Worm (Caenorhabditis elegans): ENCODE measurements around the gene C56C10.7.
A peak's percentile ranks its signal among the peaks of the same experiment; 100 is the strongest.

Gene C56C10.7

DNA sequence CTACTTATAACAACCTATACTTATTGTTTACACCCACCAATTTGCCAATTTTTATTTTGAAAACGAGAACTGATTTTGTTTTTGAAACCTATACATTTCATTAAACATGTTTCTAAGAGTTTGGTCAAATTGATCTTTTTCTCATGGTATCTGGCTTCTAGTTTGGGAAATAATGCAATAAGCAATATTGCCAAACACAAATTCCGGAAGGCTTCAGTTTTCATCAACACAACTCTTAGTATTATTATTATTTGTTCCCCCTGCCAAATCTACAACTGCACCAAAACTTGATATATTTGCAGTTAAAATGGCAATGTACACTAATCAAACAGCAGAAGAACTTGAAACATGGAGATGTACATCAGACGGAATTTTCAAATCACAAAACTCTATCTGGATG lies 18.7 kb downstream of the C56C10.7 start, which contains the start of gene sra-27:
TSS of gene sra-27 (plus strand) at position 301 of the 400 bp plus-strand sequence.
- no peak for TF ChIP-seq pha-4 (tag; optimal IDR thresholded peaks at IDR 0.05)
- no peak for TF ChIP-seq nhr-28 (tag; optimal IDR thresholded peaks at IDR 0.05)
- TF ChIP-seq ces-1 (GFP tag; optimal IDR thresholded peaks at IDR 0.05), result no peak
- TF ChIP-seq hlh-1 (tag; optimal IDR thresholded peaks at IDR 0.05), result no peak
- TF ChIP-seq unc-39 (tag; optimal IDR thresholded peaks at IDR 0.05), result no peak
- TF ChIP-seq lsy-2 (tag; optimal IDR thresholded peaks at IDR 0.05), result no peak
- TF ChIP-seq cnd-1 (tag; optimal IDR thresholded peaks at IDR 0.05), result no peak
- TF ChIP-seq nhr-237 (tag; optimal IDR thresholded peaks at IDR 0.05), result no peak
- TF ChIP-seq blmp-1 (tag; optimal IDR thresholded peaks at IDR 0.05), result no peak
- TF ChIP-seq elt-1 (tag; optimal IDR thresholded peaks at IDR 0.05; ENCODE audit: borderline replicate concordance, insufficient read depth), result no peak
- no peak for TF ChIP-seq nhr-2 (tag; optimal IDR thresholded peaks at IDR 0.05)
- no peak for TF ChIP-seq mls-2 (tag; optimal IDR thresholded peaks at IDR 0.05)
- TF ChIP-seq bed-3 (GFP tag; optimal IDR thresholded peaks at IDR 0.05), result no peak
- no peak for TF ChIP-seq mab-5 (tag; optimal IDR thresholded peaks at IDR 0.05)
- TF ChIP-seq drap-1 (GFP tag; optimal IDR thresholded peaks at IDR 0.05), result no peak

DNA sequence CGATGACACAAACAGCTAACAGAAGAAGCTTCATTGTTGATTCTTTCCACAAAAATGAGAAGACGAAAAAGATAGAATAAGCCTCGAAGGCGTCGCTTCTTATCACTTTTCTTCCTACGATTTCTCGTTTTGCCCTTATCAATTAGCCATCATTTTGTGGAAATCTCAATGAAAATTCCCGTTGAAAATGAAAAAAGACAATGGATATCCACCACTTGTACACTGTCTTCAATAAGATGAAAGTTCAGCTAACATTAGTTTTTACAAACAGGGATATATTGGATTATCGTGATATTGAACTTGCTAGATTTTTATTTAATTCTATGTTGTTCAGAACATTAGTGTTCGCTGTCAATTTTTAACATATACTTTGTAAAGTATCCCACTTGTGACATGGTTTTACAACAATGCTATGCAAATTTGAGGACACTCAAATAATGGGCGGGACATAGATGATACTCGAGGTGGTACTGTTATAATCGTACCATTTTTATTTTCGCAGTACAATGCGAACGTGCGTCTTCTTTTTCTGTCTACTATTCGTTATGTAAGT lies 20.7 kb downstream of the C56C10.7 start, which contains the start of the genes F18C5.5 and F18C5.9:
TSS of gene F18C5.5 (minus strand) at position 101 of the 553 bp plus-strand sequence.
TSS of gene F18C5.9 (plus strand) at position 503 of the 553 bp plus-strand sequence.
- TF ChIP-seq ceh-83 (GFP tag; optimal IDR thresholded peaks at IDR 0.05), result no peak
- TF ChIP-seq unc-62 (GFP tag; optimal IDR thresholded peaks at IDR 0.05), result no peak
- no peak for TF ChIP-seq pha-4 (tag; optimal IDR thresholded peaks at IDR 0.05)
- no peak for TF ChIP-seq ham-2 (GFP tag; optimal IDR thresholded peaks at IDR 0.05)
- TF ChIP-seq M03D4.4 (tag; optimal IDR thresholded peaks at IDR 0.05), result no peak
- TF ChIP-seq nhr-12 (tag; optimal IDR thresholded peaks at IDR 0.05), result no peak
- no peak for TF ChIP-seq nhr-237 (tag; optimal IDR thresholded peaks at IDR 0.05)
- no peak for TF ChIP-seq flh-1 (GFP tag; optimal IDR thresholded peaks at IDR 0.05)
- TF ChIP-seq hlh-1 (tag; optimal IDR thresholded peaks at IDR 0.05), result no peak
- no peak for TF ChIP-seq nhr-2 (tag; optimal IDR thresholded peaks at IDR 0.05)
- TF ChIP-seq ces-1 (GFP tag; optimal IDR thresholded peaks at IDR 0.05), result no peak

DNA sequence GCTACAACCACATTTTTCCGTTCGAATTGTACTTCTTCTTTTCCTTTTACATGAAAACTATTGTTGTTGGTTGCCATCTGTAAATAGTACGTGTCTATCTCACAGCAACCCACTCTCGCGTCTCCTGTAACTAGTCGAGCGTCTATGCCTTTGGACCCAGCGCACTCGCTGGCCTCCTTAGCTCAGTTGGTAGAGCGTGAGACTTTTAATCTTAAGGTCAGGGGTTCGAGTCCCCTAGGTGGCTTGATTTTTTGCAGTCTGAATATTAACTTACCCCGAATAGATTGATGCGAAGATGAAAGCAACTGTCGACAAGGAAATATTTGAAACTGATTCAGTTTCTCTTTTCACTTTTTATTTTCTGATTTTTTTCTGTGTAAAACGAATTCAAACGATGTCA lies 22.3 kb downstream of the C56C10.7 start, which contains the start of gene mpz-3:
TSS of gene mpz-3 (minus strand) at position 320 of the 400 bp plus-strand sequence.
- no peak for TF ChIP-seq M03D4.4 (tag; optimal IDR thresholded peaks at IDR 0.05)
- TF ChIP-seq ces-1 (GFP tag; optimal IDR thresholded peaks at IDR 0.05), result no peak
- no peak for TF ChIP-seq ztf-11 (tag; optimal IDR thresholded peaks at IDR 0.05)
- no peak for TF ChIP-seq snpc-4 (tag; optimal IDR thresholded peaks at IDR 0.05)
- TF ChIP-seq bed-3 (GFP tag; optimal IDR thresholded peaks at IDR 0.05), result no peak
- no peak for TF ChIP-seq zip-8 (tag; optimal IDR thresholded peaks at IDR 0.05)
- no peak for TF ChIP-seq blmp-1 (tag; optimal IDR thresholded peaks at IDR 0.05)
- no peak for TF ChIP-seq nhr-12 (tag; optimal IDR thresholded peaks at IDR 0.05)
- no peak for TF ChIP-seq pha-4 (tag; optimal IDR thresholded peaks at IDR 0.05)
- TF ChIP-seq nhr-237 (tag; optimal IDR thresholded peaks at IDR 0.05), result no peak
- TF ChIP-seq tbx-8 (GFP tag; optimal IDR thresholded peaks at IDR 0.05), result no peak
- TF ChIP-seq cnd-1 (tag; optimal IDR thresholded peaks at IDR 0.05), result peak; percentile 55
- peak; percentile 30 for TF ChIP-seq sem-2 (GFP tag; optimal IDR thresholded peaks at IDR 0.05)
- TF ChIP-seq sptf-1 (tag; optimal IDR thresholded peaks at IDR 0.05), result no peak
- TF ChIP-seq hlh-1 (tag; optimal IDR thresholded peaks at IDR 0.05), result no peak
- TF ChIP-seq nhr-76 (tag; optimal IDR thresholded peaks at IDR 0.05), result no peak
- TF ChIP-seq elt-1 (tag; optimal IDR thresholded peaks at IDR 0.05; ENCODE audit: borderline replicate concordance, insufficient read depth), result no peak
- TF ChIP-seq mls-2 (tag; optimal IDR thresholded peaks at IDR 0.05), result no peak
- no peak for TF ChIP-seq unc-120 (tag; optimal IDR thresholded peaks at IDR 0.05; ENCODE audit: poor library complexity, severe bottlenecking)
- TF ChIP-seq drap-1 (GFP tag; optimal IDR thresholded peaks at IDR 0.05), result peak; percentile 58
- no peak for TF ChIP-seq nhr-2 (tag; optimal IDR thresholded peaks at IDR 0.05)
- no peak for TF ChIP-seq mep-1 (tag; optimal IDR thresholded peaks at IDR 0.05)
- no peak for TF ChIP-seq ham-2 (GFP tag; optimal IDR thresholded peaks at IDR 0.05)
- no peak for TF ChIP-seq nhr-28 (tag; optimal IDR thresholded peaks at IDR 0.05)
- peak; percentile 18 for TF ChIP-seq flh-1 (GFP tag; optimal IDR thresholded peaks at IDR 0.05)
- TF ChIP-seq ceh-83 (GFP tag; optimal IDR thresholded peaks at IDR 0.05), result peak; percentile 83
- no peak for TF ChIP-seq unc-62 (GFP tag; optimal IDR thresholded peaks at IDR 0.05)
- TF ChIP-seq lin-32 (GFP tag; optimal IDR thresholded peaks at IDR 0.05), result peak; percentile 14
- TF ChIP-seq ceh-43 (GFP tag; optimal IDR thresholded peaks at IDR 0.05), result peak; percentile 0
- no peak for TF ChIP-seq lin-13 (tag; optimal IDR thresholded peaks at IDR 0.05)
- TF ChIP-seq mab-5 (tag; optimal IDR thresholded peaks at IDR 0.05), result no peak
- TF ChIP-seq unc-39 (tag; optimal IDR thresholded peaks at IDR 0.05), result no peak
- no peak for TF ChIP-seq lsy-2 (tag; optimal IDR thresholded peaks at IDR 0.05)
- TF ChIP-seq elt-3 (tag; optimal IDR thresholded peaks at IDR 0.05), result no peak
- TF ChIP-seq ceh-39 (tag; optimal IDR thresholded peaks at IDR 0.05), result no peak

Measured in whole organism, mixed stage, embryonic.